Fruit fly (Drosophila melanogaster) whole organism, prepupa: ENCODE data around the gene CG11674.

Source experiments
- Blimp-1 ChIP-seq: fragments of 200-800 bp; sonication (Bioruptor generic); optimal IDR thresholded peaks from 3 replicates; lab custom pipeline; 2017; ENCODE audit warnings: missing biosample characterization, missing genetic modification characterization, mild to moderate bottlenecking, moderate library complexity, missing genetic modification reagents
- CG10669 ChIP-seq: fragments of 200-800 bp; sonication (Bioruptor generic); optimal IDR thresholded peaks from 3 replicates; lab custom pipeline; 2018; ENCODE audit warnings: missing biosample characterization, mild to moderate bottlenecking, missing genetic modification characterization, moderate library complexity
- CG11294 ChIP-seq: fragments of 200-800 bp; sonication (Bioruptor generic); IDR thresholded peaks from 2 replicates; pipeline ENCODE4 v1.3.6; 2022; ENCODE audit warnings: missing biosample characterization, missing genetic modification characterization
- CG11762 ChIP-seq: fragments of 200-800 bp; sonication (Bioruptor generic); optimal IDR thresholded peaks from 3 replicates; lab custom pipeline; 2016; ENCODE audit warnings: missing biosample characterization, missing genetic modification characterization; ENCODE audit not compliant: insufficient read depth
- CG11902 ChIP-seq: fragments of 200-800 bp; sonication (Bioruptor generic); optimal IDR thresholded peaks from 3 replicates; lab custom pipeline; 2016; ENCODE audit warnings: missing biosample characterization, missing genetic modification characterization
- CG15336 ChIP-seq: fragments of 200-800 bp; sonication (Bioruptor generic); IDR thresholded peaks from 2 replicates; pipeline ENCODE4 v1.3.6; 2022; ENCODE audit warnings: missing biosample characterization, missing genetic modification characterization
- CG1621 ChIP-seq: fragments of 200-800 bp; sonication (Bioruptor generic); optimal IDR thresholded peaks from 3 replicates; lab custom pipeline; 2018; ENCODE audit warnings: missing biosample characterization, mild to moderate bottlenecking, missing genetic modification characterization
- CG3032 ChIP-seq: fragments of 200-800 bp; optimal IDR thresholded peaks from 2 replicates; lab custom pipeline; 2019; ENCODE audit warnings: missing biosample characterization, mild to moderate bottlenecking, missing genetic modification characterization, moderate library complexity
- CG31627 ChIP-seq: fragments of 200-800 bp; sonication (Bioruptor generic); optimal IDR thresholded peaks from 3 replicates; lab custom pipeline; 2016; ENCODE audit warnings: missing biosample characterization, missing genetic modification characterization
- CG32006 ChIP-seq: fragments of 200-800 bp; sonication (Bioruptor generic); optimal IDR thresholded peaks from 3 replicates; lab custom pipeline; 2017; ENCODE audit warnings: missing biosample characterization, mild to moderate bottlenecking, missing genetic modification characterization
- CG34406 ChIP-seq: fragments of 200-800 bp; sonication (Bioruptor generic); optimal IDR thresholded peaks from 3 replicates; lab custom pipeline; 2016; ENCODE audit warnings: missing biosample characterization, missing genetic modification characterization
- CG3919 ChIP-seq: fragments of 200-800 bp; sonication (Bioruptor generic); optimal IDR thresholded peaks from 3 replicates; lab custom pipeline; 2016; ENCODE audit warnings: missing biosample characterization, missing genetic modification characterization
- CG4318 ChIP-seq: fragments of 200-800 bp; sonication (Bioruptor generic); optimal IDR thresholded peaks from 3 replicates; lab custom pipeline; 2017; ENCODE audit warnings: missing biosample characterization, mild to moderate bottlenecking, missing genetic modification characterization
- CG6163 ChIP-seq: fragments of 200-800 bp; sonication (Bioruptor generic); IDR thresholded peaks from 3 replicates; pipeline ENCODE4 v1.3.6; 2022; ENCODE audit warnings: missing biosample characterization, missing genetic modification characterization
- CG6792 ChIP-seq: fragments of 200-800 bp; sonication (Bioruptor generic); optimal IDR thresholded peaks from 3 replicates; lab custom pipeline; 2016; ENCODE audit warnings: missing biosample characterization, missing genetic modification characterization
- CG6854 ChIP-seq: fragments of 200-800 bp; sonication (Bioruptor generic); optimal IDR thresholded peaks from 2 replicates; lab custom pipeline; 2017; ENCODE audit warnings: missing biosample characterization, mild to moderate bottlenecking, missing genetic modification characterization
- CG7368 ChIP-seq: fragments of 200-800 bp; sonication (Bioruptor generic); optimal IDR thresholded peaks from 3 replicates; lab custom pipeline; 2016; ENCODE audit warnings: missing biosample characterization, missing genetic modification characterization
- CG8632 ChIP-seq: fragments of 200-800 bp; sonication (Bioruptor generic); optimal IDR thresholded peaks from 3 replicates; lab custom pipeline; 2016; ENCODE audit warnings: missing biosample characterization, missing genetic modification characterization
- CG9139 ChIP-seq: fragments of 200-800 bp; sonication (Bioruptor generic); optimal IDR thresholded peaks from 3 replicates; lab custom pipeline; 2017; ENCODE audit warnings: missing biosample characterization, mild to moderate bottlenecking, missing genetic modification characterization
- Eip75B ChIP-seq: fragments of 200-800 bp; sonication (Bioruptor generic); optimal IDR thresholded peaks from 3 replicates; lab custom pipeline; 2016; ENCODE audit warnings: missing biosample characterization, missing genetic modification characterization
- Eip78C ChIP-seq: fragments of 200-800 bp; sonication (Bioruptor generic); peaks from one replicate; lab custom pipeline; 2016; ENCODE audit warnings: missing biosample characterization, missing genetic modification characterization
- Eip93F ChIP-seq: fragments of 200-800 bp; sonication (Bioruptor generic); optimal IDR thresholded peaks from 2 replicates; lab custom pipeline; 2016; ENCODE audit warnings: missing biosample characterization, mild to moderate bottlenecking, missing genetic modification characterization
- Gug ChIP-seq: fragments of 200-800 bp; sonication (Bioruptor generic); IDR thresholded peaks from 2 replicates; pipeline ENCODE4 v1.3.6; 2022; ENCODE audit warnings: missing biosample characterization, missing genetic modification characterization
- Hr38 ChIP-seq: sonication (Bioruptor generic); optimal IDR thresholded peaks from 2 replicates; lab custom pipeline; 2016; ENCODE audit warnings: missing biosample characterization, missing genetic modification characterization
- Hr39 ChIP-seq: fragments of 200-800 bp; sonication (Bioruptor generic); optimal IDR thresholded peaks from 2 replicates; lab custom pipeline; 2016; ENCODE audit warnings: missing biosample characterization, missing genetic modification characterization
- Hr4 ChIP-seq: fragments of 200-800 bp; sonication (Bioruptor generic); optimal IDR thresholded peaks from 3 replicates; lab custom pipeline; 2016; ENCODE audit warnings: missing biosample characterization, missing genetic modification characterization
- Met ChIP-seq: fragments of 200-800 bp; sonication (Bioruptor generic); optimal IDR thresholded peaks from 3 replicates; lab custom pipeline; 2016; ENCODE audit warnings: missing biosample characterization, missing genetic modification characterization
- OdsH ChIP-seq: fragments of 200-800 bp; sonication (Bioruptor generic); optimal IDR thresholded peaks from 3 replicates; lab custom pipeline; 2016; ENCODE audit warnings: missing biosample characterization, missing genetic modification characterization
- Sox102F ChIP-seq: fragments of 200-800 bp; sonication (Bioruptor generic); optimal IDR thresholded peaks from 2 replicates; lab custom pipeline; 2016; ENCODE audit warnings: missing biosample characterization, mild to moderate bottlenecking, missing genetic modification characterization
- Sox15 ChIP-seq: fragments of 200-800 bp; sonication (Bioruptor generic); optimal IDR thresholded peaks from 3 replicates; lab custom pipeline; 2016; ENCODE audit warnings: missing biosample characterization, missing genetic modification characterization
- achi ChIP-seq: fragments of 200-800 bp; sonication (Bioruptor generic); optimal IDR thresholded peaks from 3 replicates; lab custom pipeline; 2016; ENCODE audit warnings: missing biosample characterization, missing genetic modification characterization
- acj6 ChIP-seq: fragments of 200-800 bp; sonication (Bioruptor generic); optimal IDR thresholded peaks from 3 replicates; lab custom pipeline; 2016; ENCODE audit warnings: missing biosample characterization, missing genetic modification characterization
- cyc ChIP-seq: fragments of 200-800 bp; sonication (Bioruptor generic); optimal IDR thresholded peaks from 3 replicates; lab custom pipeline; 2016; ENCODE audit warnings: missing biosample characterization, missing genetic modification characterization
- dac ChIP-seq: fragments of 200-800 bp; sonication (Bioruptor generic); optimal IDR thresholded peaks from 2 replicates; lab custom pipeline; 2017; ENCODE audit warnings: missing biosample characterization, mild to moderate bottlenecking, missing genetic modification characterization
- dsx ChIP-seq: fragments of 200-800 bp; optimal IDR thresholded peaks from 3 replicates; lab custom pipeline; 2019; ENCODE audit warnings: missing biosample characterization, mild to moderate bottlenecking, missing genetic modification characterization, moderate library complexity; ENCODE audit not compliant: poor library complexity, severe bottlenecking
- eg ChIP-seq: fragments of 200-800 bp; sonication (Bioruptor generic); IDR thresholded peaks from 3 replicates; pipeline ENCODE4 v1.3.6; 2022; ENCODE audit warnings: missing biosample characterization, missing genetic modification characterization
- fd85E ChIP-seq: fragments of 200-800 bp; sonication (Bioruptor generic); optimal IDR thresholded peaks from 3 replicates; lab custom pipeline; 2016; ENCODE audit warnings: missing biosample characterization, missing genetic modification characterization
- lz ChIP-seq: fragments of 200-800 bp; sonication (Bioruptor generic); optimal IDR thresholded peaks from 3 replicates; lab custom pipeline; 2016; ENCODE audit warnings: missing biosample characterization, missing genetic modification characterization
- net ChIP-seq: fragments of 200-800 bp; sonication (Bioruptor generic); optimal IDR thresholded peaks from 3 replicates; lab custom pipeline; 2016; ENCODE audit warnings: missing biosample characterization, missing genetic modification characterization
- pdm3 ChIP-seq: fragments of 200-800 bp; sonication (Bioruptor generic); optimal IDR thresholded peaks from 3 replicates; lab custom pipeline; 2016; ENCODE audit warnings: missing biosample characterization, missing genetic modification characterization
- salr ChIP-seq, 2 experiments: fragments of 200-800 bp; sonication (Bioruptor generic); optimal IDR thresholded peaks; 3 replicates each; lab custom pipeline; 2016 to 2018; ENCODE audit warnings: missing biosample characterization in 2 of 2, missing genetic modification characterization in 2 of 2, mild to moderate bottlenecking in 1 of 2
- ss ChIP-seq, 2 experiments: fragments of 200-800 bp; sonication (Bioruptor generic); optimal IDR thresholded peaks; 2 replicates in 1 of 2; 3 replicates in 1 of 2; lab custom pipeline; 2017 to 2018; ENCODE audit warnings: mild to moderate bottlenecking in 2 of 2, missing biosample characterization in 2 of 2, missing genetic modification characterization in 2 of 2, moderate library complexity in 1 of 2
- svp ChIP-seq: fragments of 200-800 bp; sonication (Bioruptor generic); peaks from one replicate; lab custom pipeline; 2016; ENCODE audit warnings: missing biosample characterization, missing genetic modification characterization
- vri ChIP-seq: fragments of 200-800 bp; sonication (Bioruptor generic); optimal IDR thresholded peaks from 3 replicates; lab custom pipeline; 2016; ENCODE audit warnings: missing biosample characterization, mild to moderate bottlenecking, missing genetic modification characterization

The CG11674 gene

DNA sequence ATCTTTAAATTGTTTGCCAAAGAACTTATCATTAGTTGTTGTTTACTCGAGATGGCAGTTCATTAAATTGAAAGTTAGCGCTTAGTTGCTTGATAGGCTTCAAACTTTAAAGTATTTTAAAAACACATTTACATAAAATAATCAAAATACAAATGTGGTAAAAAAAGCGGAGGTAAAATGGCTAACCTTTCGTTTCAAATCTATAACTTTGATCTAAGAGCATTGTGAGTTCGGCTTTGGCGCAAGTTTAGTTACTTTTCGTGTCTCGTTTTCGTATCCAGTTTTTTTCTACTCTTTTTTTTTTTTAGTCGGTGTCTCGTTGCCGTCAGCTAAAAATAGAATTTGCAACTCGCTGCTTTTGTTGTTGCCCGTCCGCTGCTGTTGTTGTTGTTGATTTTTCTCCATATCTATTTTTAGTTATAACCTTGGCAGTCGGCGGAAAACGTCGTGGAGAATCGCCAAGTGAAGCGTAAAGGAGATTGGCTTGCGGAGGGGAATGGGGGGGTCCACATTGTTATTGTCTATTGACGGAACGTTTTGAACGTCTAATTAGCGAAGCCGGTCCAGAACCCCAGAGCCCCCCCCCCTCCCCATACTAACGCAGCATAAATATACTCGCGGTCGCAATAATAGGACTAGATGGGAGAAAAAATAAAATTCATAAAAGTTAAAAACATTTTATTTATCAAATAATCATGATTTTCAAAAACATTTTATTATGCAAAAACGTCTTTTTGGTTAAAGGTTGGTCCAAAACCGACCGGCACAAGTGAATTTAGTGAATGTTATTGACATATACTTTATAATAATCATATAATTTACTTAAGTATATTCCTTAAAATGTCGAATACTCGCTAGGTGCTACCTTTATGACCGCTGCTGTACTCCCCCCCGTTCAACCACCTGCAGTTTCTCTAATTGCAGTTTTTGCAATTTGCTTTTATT lies 10.9 kb downstream of the CG11674 start (continued):
- no peak for TF ChIP-seq CG7368 (GFP tag; lab: Kevin White, UChicago)
- peak; percentile 33 to 64 for TF ChIP-seq ss (GFP tag; optimal IDR thresholded peaks at IDR 0.05; lab: Kevin White, UChicago)
- TF ChIP-seq CG6163 (GFP tag; lab: Robert Waterston, UW): peak; percentile 80
- TF ChIP-seq CG31627 (GFP tag; lab: Kevin White, UChicago): no peak
- no peak for TF ChIP-seq Hr39 (GFP tag; lab: Kevin White, UChicago)
- TF ChIP-seq achi (GFP tag; lab: Kevin White, UChicago): peak; percentile 71
- TF ChIP-seq Gug (GFP tag; lab: Robert Waterston, UW): peak; percentile 80
- TF ChIP-seq CG3032 (tag; lab: Kevin White, UChicago): peak; percentile 75
- peak; percentile 61 for TF ChIP-seq CG3919 (GFP tag; lab: Kevin White, UChicago)
- peak; percentile 84 for TF ChIP-seq eg (GFP tag; lab: Robert Waterston, UW)
- peak; percentile 86 for TF ChIP-seq Eip78C (GFP tag; lab: Kevin White, UChicago)
- TF ChIP-seq CG15336: peak; percentile 88
- TF ChIP-seq Blimp-1: no peak
- TF ChIP-seq pdm3 (GFP tag; lab: Kevin White, UChicago): peak; percentile 47
- no peak for TF ChIP-seq svp
- peak; percentile 72 for TF ChIP-seq dsx (GFP tag; lab: Kevin White, UChicago)
- TF ChIP-seq CG4318 (GFP tag; lab: Kevin White, UChicago): peak; percentile 69
- TF ChIP-seq Sox102F (GFP tag; lab: Kevin White, UChicago): no peak
- peak; percentile 69 for TF ChIP-seq dac
- no peak for TF ChIP-seq Eip75B (GFP tag; lab: Kevin White, UChicago)
- TF ChIP-seq Eip93F (GFP tag; lab: Kevin White, UChicago): no peak
- peak; percentile 32 for TF ChIP-seq CG8632 (GFP tag; lab: Kevin White, UChicago)
- no peak for TF ChIP-seq Sox15 (GFP tag; lab: Kevin White, UChicago)
- TF ChIP-seq vri: no peak
- peak; percentile 85 for TF ChIP-seq CG11294

DNA sequence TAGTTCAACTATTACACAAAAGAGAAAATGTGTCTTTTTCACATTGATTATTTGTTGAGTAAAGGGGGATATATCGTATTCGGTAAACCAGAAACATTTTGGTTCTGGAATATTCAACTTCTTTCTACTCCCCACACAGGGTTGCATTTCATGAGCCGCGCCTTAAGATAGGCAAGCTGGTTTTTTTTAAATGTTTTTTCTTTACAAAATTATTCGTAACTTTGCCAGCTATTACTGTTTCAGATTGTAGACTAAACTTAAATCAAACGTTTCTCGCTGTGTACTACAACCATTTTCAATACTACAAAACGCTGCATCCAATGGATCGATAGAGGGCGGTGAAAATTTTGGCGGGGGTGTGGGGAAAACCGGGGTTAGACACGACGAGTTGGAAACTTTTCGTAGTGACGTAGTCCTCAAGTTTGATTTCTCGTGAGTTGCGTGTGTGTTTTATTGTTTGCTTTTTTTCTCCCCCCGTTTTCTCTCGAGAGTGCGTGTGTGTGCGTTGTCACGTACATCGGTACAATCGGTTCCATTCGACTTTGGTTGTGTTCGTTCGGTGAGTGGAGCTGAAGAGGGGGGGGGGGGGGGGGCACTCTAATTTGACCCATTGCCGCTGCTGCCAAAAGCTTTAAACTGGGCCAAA lies 12.0 kb downstream of the CG11674 start:
- TF ChIP-seq CG31627 (GFP tag; lab: Kevin White, UChicago) (no peak), OdsH (peak; percentile 42), CG4318 (GFP tag; lab: Kevin White, UChicago) (peak; percentile 59), CG3919 (GFP tag; lab: Kevin White, UChicago) (peak; percentile 39), fd85E (GFP tag; lab: Kevin White, UChicago) (no peak), CG6163 (GFP tag; lab: Robert Waterston, UW) (no peak), Hr4 (GFP tag; lab: Kevin White, UChicago) (peak; percentile 71), CG34406 (no peak), CG7368 (GFP tag; lab: Kevin White, UChicago) (no peak), lz (GFP tag; lab: Kevin White, UChicago) (no peak), Eip93F (GFP tag; lab: Kevin White, UChicago) (no peak), Gug (GFP tag; lab: Robert Waterston, UW) (no peak), pdm3 (GFP tag; lab: Kevin White, UChicago) (peak; percentile 30), CG9139 (no peak), CG11902 (GFP tag; lab: Kevin White, UChicago) (no peak), Met (no peak), svp (no peak), CG11294 (no peak), achi (GFP tag; lab: Kevin White, UChicago) (peak; percentile 25), net (GFP tag; lab: Kevin White, UChicago) (peak; percentile 5), CG10669 (no peak), Hr39 (GFP tag; lab: Kevin White, UChicago) (no peak), salr (GFP tag; optimal IDR thresholded peaks at IDR 0.05; lab: Kevin White, UChicago) (peak in 1 of 2 experiments; percentile 30), Blimp-1 (no peak), dac (peak; percentile 55), CG11762 (no peak), Hr38 (no peak), CG6854 (GFP tag; lab: Kevin White, UChicago) (no peak), Eip78C (GFP tag; lab: Kevin White, UChicago) (peak; percentile 77), Sox15 (GFP tag; lab: Kevin White, UChicago) (no peak), CG1621 (no peak), acj6 (peak; percentile 30), cyc (no peak), CG6792 (GFP tag; lab: Kevin White, UChicago) (no peak), CG8632 (GFP tag; lab: Kevin White, UChicago) (no peak), eg (GFP tag; lab: Robert Waterston, UW) (peak; percentile 72), CG32006 (GFP tag; lab: Kevin White, UChicago) (peak; percentile 77)
